Fruit fly (Drosophila melanogaster) whole organism, wandering third instar larva: ENCODE measurements around the gene CG42460.
A peak's percentile ranks its signal among the peaks of the same experiment; 100 is the strongest.

Experiments
- Dfd ChIP-seq: fragments of >200 bp; optimal IDR thresholded peaks from 2 replicates; lab custom pipeline; 2017; ENCODE audit warnings: missing biosample characterization, missing genetic modification characterization
- GATAd ChIP-seq: sonication (Bioruptor generic); optimal IDR thresholded peaks from 2 replicates; lab custom pipeline; 2016; ENCODE audit warnings: missing biosample characterization, missing genetic modification characterization
- Jra ChIP-seq: sonication (Bioruptor generic); optimal IDR thresholded peaks from 2 replicates; lab custom pipeline; 2016; ENCODE audit warnings: missing biosample characterization, missing genetic modification characterization
- Myc ChIP-seq: fragments of >200 bp; optimal IDR thresholded peaks from 2 replicates; lab custom pipeline; 2017
- jim ChIP-seq: fragments of 175-275, 200-325 bp; sonication (Bioruptor generic); optimal IDR thresholded peaks from 2 replicates; lab custom pipeline; 2016; ENCODE audit warnings: missing biosample characterization, mild to moderate bottlenecking, missing genetic modification characterization
- lola ChIP-seq: fragments of >200 bp; optimal IDR thresholded peaks from 2 replicates; lab custom pipeline; 2017; ENCODE audit warnings: missing biosample characterization, missing genetic modification characterization
- psq ChIP-seq: fragments of 200-800 bp; sonication (Bioruptor generic); optimal IDR thresholded peaks from 3 replicates; lab custom pipeline; 2017; ENCODE audit warnings: missing biosample characterization, mild to moderate bottlenecking, missing genetic modification characterization, moderate library complexity
- rgr ChIP-seq: fragments of 200-800 bp; sonication (Bioruptor generic); optimal IDR thresholded peaks from 3 replicates; lab custom pipeline; 2016; ENCODE audit warnings: missing biosample characterization, mild to moderate bottlenecking, missing genetic modification characterization
- sv ChIP-seq: fragments of 200-800 bp; sonication (Bioruptor generic); optimal IDR thresholded peaks from 3 replicates; lab custom pipeline; 2016; ENCODE audit warnings: missing biosample characterization, missing genetic modification characterization
- usp ChIP-seq: fragments of >200 bp; optimal IDR thresholded peaks from 2 replicates; lab custom pipeline; 2017; ENCODE audit warnings: missing biosample characterization, missing genetic modification characterization

- TF ChIP-seq lola (no peak), GATAd (GFP tag; lab: Kevin White, UChicago) (no peak), usp (GFP tag; lab: Kevin White, UChicago) (no peak), sv (no peak), Jra (GFP tag; lab: Kevin White, UChicago) (no peak), rgr (peak; percentile 31), Dfd (no peak), jim (no peak), Myc (lab: Kevin White, UChicago) (no peak), psq (GFP tag; lab: Kevin White, UChicago) (no peak)
Measured at dm6 chr2L:3416527-3417304, 28.4 kb upstream of the CG42460 start, which contains the start of gene CG31952.
